Fruit fly (Drosophila melanogaster) whole organism, embryonic: ENCODE results near the gene CG4009.

ENCODE experiments used
- Aef1 ChIP-seq: fragments of 200-800 bp; sonication (Bioruptor generic); IDR thresholded peaks from 3 replicates; pipeline ENCODE4 v1.3.6; 2022; ENCODE audit warnings: missing biosample characterization, missing genetic modification characterization
- Bteb2 ChIP-seq: fragments of 200-800 bp; sonication (Bioruptor generic); optimal IDR thresholded peaks from 2 replicates; lab custom pipeline; 2016; ENCODE audit warnings: missing biosample characterization, missing genetic modification characterization
- C15 ChIP-seq: fragments of 200-800 bp; sonication (Bioruptor generic); IDR thresholded peaks from 3 replicates; pipeline ENCODE4 v1.3.6; 2022; ENCODE audit warnings: missing biosample characterization, missing genetic modification characterization
- CG11093 ChIP-seq: fragments of 200-800 bp; sonication (Bioruptor generic); IDR thresholded peaks from 3 replicates; pipeline ENCODE4 v1.3.6; 2022; ENCODE audit warnings: missing biosample characterization, missing genetic modification characterization
- CG11504 ChIP-seq: fragments of 200-800 bp; sonication (Bioruptor generic); optimal IDR thresholded peaks from 3 replicates; lab custom pipeline; 2019; ENCODE audit warnings: missing biosample characterization, mild to moderate bottlenecking, missing genetic modification characterization, moderate library complexity
- CG11695 ChIP-seq: fragments of 200-800 bp; sonication (Bioruptor generic); IDR thresholded peaks from 3 replicates; pipeline ENCODE4 v1.3.6; 2022; ENCODE audit warnings: missing biosample characterization, missing genetic modification characterization
- CG13424 ChIP-seq: fragments of 200-800 bp; sonication (Bioruptor generic); optimal IDR thresholded peaks from 2 replicates; lab custom pipeline; 2019; ENCODE audit warnings: missing biosample characterization, mild to moderate bottlenecking, missing genetic modification characterization, moderate library complexity
- CG13894 ChIP-seq: fragments of 200-800 bp; sonication (Bioruptor generic); optimal IDR thresholded peaks from 3 replicates; lab custom pipeline; 2018; ENCODE audit warnings: missing biosample characterization, mild to moderate bottlenecking, missing genetic modification characterization, moderate library complexity
- CG17359 ChIP-seq: fragments of 200-800 bp; sonication (Bioruptor generic); optimal IDR thresholded peaks from 3 replicates; lab custom pipeline; 2018; ENCODE audit warnings: missing biosample characterization, mild to moderate bottlenecking, missing genetic modification characterization, moderate library complexity
- CG17385 ChIP-seq: fragments of 200-800 bp; sonication (Bioruptor generic); optimal IDR thresholded peaks from 3 replicates; lab custom pipeline; 2018; ENCODE audit warnings: missing biosample characterization, mild to moderate bottlenecking, missing genetic modification characterization
- CG2199 ChIP-seq: fragments of 200-800 bp; sonication (Bioruptor generic); IDR thresholded peaks from 3 replicates; pipeline ENCODE4 v1.3.6; 2022; ENCODE audit warnings: missing biosample characterization, missing genetic modification characterization
- CG30403 ChIP-seq: fragments of 200-800 bp; sonication (Bioruptor generic); optimal IDR thresholded peaks from 3 replicates; lab custom pipeline; 2016; ENCODE audit warnings: missing biosample characterization, missing genetic modification characterization
- CG31365 ChIP-seq: fragments of 200-800 bp; sonication (Bioruptor generic); optimal IDR thresholded peaks from 2 replicates; lab custom pipeline; 2018; ENCODE audit warnings: missing biosample characterization, mild to moderate bottlenecking, missing genetic modification characterization
- CG42726 ChIP-seq: fragments of 200-800 bp; sonication (Bioruptor generic); IDR thresholded peaks from 2 replicates; pipeline ENCODE4 v1.3.6; 2022; ENCODE audit warnings: missing biosample characterization, missing genetic modification characterization; ENCODE audit not compliant: partially characterized antibody
- CG4854 ChIP-seq: fragments of 200-800 bp; sonication (Bioruptor generic); optimal IDR thresholded peaks from 2 replicates; lab custom pipeline; 2016; ENCODE audit warnings: missing biosample characterization, missing genetic modification characterization, inconsistent platforms
- CG6854 ChIP-seq: fragments of 200-800 bp; sonication (Bioruptor generic); optimal IDR thresholded peaks from 3 replicates; lab custom pipeline; 2017; ENCODE audit warnings: missing biosample characterization, mild to moderate bottlenecking, missing genetic modification characterization
- Dp ChIP-seq: fragments of 200-800 bp; sonication (Bioruptor generic); optimal IDR thresholded peaks from 2 replicates; lab custom pipeline; 2018; ENCODE audit warnings: missing biosample characterization, mild to moderate bottlenecking, missing genetic modification characterization, moderate library complexity
- Elba2 ChIP-seq: fragments of 200-800 bp; sonication (Bioruptor generic); optimal IDR thresholded peaks from 3 replicates; lab custom pipeline; 2016; ENCODE audit warnings: missing biosample characterization, missing genetic modification characterization
- GATAe ChIP-seq: fragments of 200-800 bp; sonication (Bioruptor generic); conservative IDR thresholded peaks from 2 replicates; pipeline ENCODE4 v1.3.6; 2022; ENCODE audit warnings: missing biosample characterization, missing genetic modification characterization
- Hmr ChIP-seq: fragments of 200-800 bp; sonication (Bioruptor generic); optimal IDR thresholded peaks from 3 replicates; lab custom pipeline; 2017; ENCODE audit warnings: mild to moderate bottlenecking, missing biosample characterization, missing genetic modification reagents, missing genetic modification characterization
- Meics ChIP-seq: fragments of 200-800 bp; sonication (Bioruptor generic); optimal IDR thresholded peaks from 2 replicates; lab custom pipeline; 2017; ENCODE audit warnings: missing biosample characterization, mild to moderate bottlenecking, missing genetic modification characterization
- Nf-YC ChIP-seq: fragments of 200-800 bp; optimal IDR thresholded peaks from 3 replicates; lab custom pipeline; 2019; ENCODE audit warnings: missing biosample characterization, mild to moderate bottlenecking, missing genetic modification characterization, moderate library complexity
- NfI ChIP-seq: fragments of 200-800 bp; sonication (Bioruptor generic); optimal IDR thresholded peaks from 3 replicates; lab custom pipeline; 2018; ENCODE audit warnings: missing biosample characterization, mild to moderate bottlenecking, missing genetic modification characterization, moderate library complexity
- Opbp ChIP-seq: fragments of 200-800 bp; sonication (Bioruptor generic); IDR thresholded peaks from 3 replicates; pipeline ENCODE4 v1.3.6; 2022; ENCODE audit warnings: missing biosample characterization, missing genetic modification characterization; ENCODE audit not compliant: partially characterized antibody
- PHDP ChIP-seq: fragments of 200-800 bp; sonication (Bioruptor generic); optimal IDR thresholded peaks from 3 replicates; lab custom pipeline; 2018; ENCODE audit warnings: missing biosample characterization, mild to moderate bottlenecking, missing genetic modification characterization, moderate library complexity
- Rfx ChIP-seq: fragments of 200-800 bp; sonication (Bioruptor generic); IDR thresholded peaks from 2 replicates; pipeline ENCODE4 v1.3.6; 2022; ENCODE audit warnings: missing biosample characterization, missing genetic modification characterization
- Six4 ChIP-seq: fragments of 200-800 bp; sonication (Bioruptor generic); optimal IDR thresholded peaks from 2 replicates; lab custom pipeline; 2016; ENCODE audit warnings: missing biosample characterization, missing genetic modification characterization
- Sox100B ChIP-seq: fragments of 200-800 bp; sonication (Bioruptor generic); optimal IDR thresholded peaks from 3 replicates; lab custom pipeline; 2018; ENCODE audit warnings: missing biosample characterization, mild to moderate bottlenecking, missing genetic modification characterization
- Taf1 ChIP-seq: fragments of 200-800 bp; sonication (Bioruptor generic); IDR thresholded peaks from 2 replicates; pipeline ENCODE4 v1.3.6; 2022; ENCODE audit warnings: missing biosample characterization, missing genetic modification characterization
- ash1 ChIP-seq: fragments of 200-800 bp; sonication (Bioruptor generic); optimal IDR thresholded peaks from 2 replicates; lab custom pipeline; 2018; ENCODE audit warnings: missing biosample characterization, mild to moderate bottlenecking, missing genetic modification characterization
- chm ChIP-seq: fragments of 200-800 bp; sonication (Bioruptor generic); IDR thresholded peaks from 2 replicates; pipeline ENCODE4 v1.3.6; 2022; ENCODE audit warnings: missing biosample characterization, missing genetic modification characterization
- crc ChIP-seq: fragments of 200-800 bp; sonication (Bioruptor generic); optimal IDR thresholded peaks from 2 replicates; lab custom pipeline; 2016; ENCODE audit warnings: missing biosample characterization, missing genetic modification characterization
- dimm ChIP-seq: fragments of 200-800 bp; sonication (Bioruptor generic); IDR thresholded peaks from 2 replicates; pipeline ENCODE4 v1.3.6; 2022; ENCODE audit warnings: missing biosample characterization, missing genetic modification characterization
- disco-r ChIP-seq: fragments of 200-800 bp; sonication (Bioruptor generic); optimal IDR thresholded peaks from 2 replicates; lab custom pipeline; 2016; ENCODE audit warnings: missing biosample characterization, missing genetic modification characterization
- dysf ChIP-seq: fragments of 200-800 bp; sonication (Bioruptor generic); IDR thresholded peaks from 3 replicates; pipeline ENCODE4 v1.3.6; 2022; ENCODE audit warnings: missing biosample characterization, missing genetic modification characterization
- emc ChIP-seq: fragments of 200-800 bp; sonication (Bioruptor generic); optimal IDR thresholded peaks from 2 replicates; lab custom pipeline; 2016; ENCODE audit warnings: missing biosample characterization, missing genetic modification characterization
- eyg ChIP-seq: fragments of 200-800 bp; sonication (Bioruptor generic); optimal IDR thresholded peaks from 3 replicates; lab custom pipeline; 2016; ENCODE audit warnings: missing biosample characterization, missing genetic modification characterization
- gem ChIP-seq: fragments of 200-800 bp; sonication (Bioruptor generic); optimal IDR thresholded peaks from 2 replicates; lab custom pipeline; 2019; ENCODE audit warnings: missing biosample characterization, mild to moderate bottlenecking, missing genetic modification characterization, moderate library complexity
- ind ChIP-seq: fragments of 200-800 bp; sonication (Bioruptor generic); optimal IDR thresholded peaks from 3 replicates; lab custom pipeline; 2016; ENCODE audit warnings: missing biosample characterization, missing genetic modification characterization
- odd ChIP-seq: fragments of 200-800 bp; sonication (Bioruptor generic); optimal IDR thresholded peaks from 2 replicates; lab custom pipeline; 2017; ENCODE audit warnings: missing biosample characterization, mild to moderate bottlenecking, missing genetic modification characterization
- pita ChIP-seq: fragments of 200-800 bp; sonication (Bioruptor generic); optimal IDR thresholded peaks from 2 replicates; lab custom pipeline; 2017; ENCODE audit warnings: missing biosample characterization, mild to moderate bottlenecking, missing genetic modification characterization
- repo ChIP-seq: fragments of 200-800 bp; sonication (Bioruptor generic); optimal IDR thresholded peaks from 2 replicates; lab custom pipeline; 2016; ENCODE audit warnings: missing biosample characterization, missing genetic modification characterization
- sc ChIP-seq, 3 experiments: fragments of >200 bp in 2 of 3; fragments of 200-800 bp in 1 of 3; sonication (Bioruptor generic) in 1 of 3; optimal IDR thresholded peaks; 2 replicates in 2 of 3; 3 replicates in 1 of 3; lab custom pipeline; 2017; ENCODE audit warnings: mild to moderate bottlenecking in 1 of 3, missing biosample characterization in 1 of 3, missing genetic modification characterization in 1 of 3, missing genetic modification reagents in 1 of 3
- seq ChIP-seq: fragments of 200-800 bp; sonication (Bioruptor generic); IDR thresholded peaks from 2 replicates; pipeline ENCODE4 v1.3.6; 2022; ENCODE audit warnings: missing biosample characterization, missing genetic modification characterization
- so ChIP-seq: fragments of 200-800 bp; sonication (Bioruptor generic); IDR thresholded peaks from 3 replicates; pipeline ENCODE4 v1.3.6; 2022; ENCODE audit warnings: missing biosample characterization, missing genetic modification characterization
- sr ChIP-seq: fragments of 200-800 bp; sonication (Bioruptor generic); IDR thresholded peaks from 3 replicates; pipeline ENCODE4 v1.3.6; 2022; ENCODE audit warnings: missing biosample characterization, missing genetic modification characterization
- stwl ChIP-seq: fragments of 200-800 bp; sonication (Bioruptor generic); optimal IDR thresholded peaks from 3 replicates; lab custom pipeline; 2018; ENCODE audit warnings: missing biosample characterization, mild to moderate bottlenecking, missing genetic modification characterization, moderate library complexity
- tll ChIP-seq, 2 experiments: fragments of 200-800 bp in 1 of 2; fragments of >200 bp in 1 of 2; sonication (Bioruptor generic) in 1 of 2; optimal IDR thresholded peaks; 2 replicates each; lab custom pipeline; 2017 to 2019; ENCODE audit warnings: missing biosample characterization in 2 of 2, missing genetic modification characterization in 2 of 2, mild to moderate bottlenecking in 1 of 2, moderate library complexity in 1 of 2
- trh ChIP-seq: fragments of 200-800 bp; sonication (Bioruptor generic); optimal IDR thresholded peaks from 2 replicates; lab custom pipeline; 2016; ENCODE audit warnings: missing biosample characterization, missing genetic modification characterization
- zen ChIP-seq: fragments of 200-800 bp; sonication (Bioruptor generic); optimal IDR thresholded peaks from 3 replicates; lab custom pipeline; 2018; ENCODE audit warnings: missing biosample characterization, mild to moderate bottlenecking, missing genetic modification characterization, moderate library complexity

Gene CG4009

DNA sequence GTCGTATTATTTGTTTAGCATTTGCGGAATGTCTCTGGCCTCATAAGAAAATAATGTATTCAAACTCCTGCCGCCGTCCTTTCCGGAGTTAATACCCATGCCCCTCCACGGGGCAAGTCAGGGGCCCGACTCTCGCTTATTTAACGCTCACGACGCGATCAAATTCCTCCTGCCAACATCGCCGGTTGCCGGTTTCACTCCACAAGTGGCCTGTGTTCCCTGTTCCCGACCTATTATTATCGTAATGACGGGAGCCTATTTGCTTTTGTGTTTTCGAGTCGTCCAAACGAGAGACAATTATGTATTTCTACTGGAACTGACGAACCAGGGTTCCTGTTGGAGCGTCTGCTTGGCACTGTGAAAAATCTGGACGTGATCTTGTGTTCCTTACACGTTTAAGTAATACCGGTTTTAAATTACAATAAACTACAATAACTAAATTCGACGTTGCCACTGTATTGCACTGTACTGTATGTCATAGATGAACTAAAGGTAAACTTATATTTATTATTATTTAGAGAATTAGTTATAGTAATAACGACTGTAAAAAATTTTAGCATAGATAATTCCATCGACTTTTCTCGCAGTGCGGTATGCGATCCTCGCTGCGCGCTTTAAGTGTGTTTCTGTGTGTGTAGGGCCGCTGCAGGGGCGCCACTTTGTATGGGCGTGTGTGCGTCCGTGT is 16.8 kb upstream of the CG4009 start (continued):
- TF ChIP-seq chm (GFP tag; lab: Robert Waterston, UW) (no peak), GATAe (GFP tag; lab: Robert Waterston, UW) (no peak), CG17359 (no peak), crc (no peak), dimm (GFP tag; lab: Robert Waterston, UW) (no peak), Aef1 (GFP tag; lab: Robert Waterston, UW) (no peak), CG13424 (tag; lab: Kevin White, UChicago) (peak; percentile 33), odd (GFP tag; lab: Kevin White, UChicago) (peak; percentile 11), PHDP (no peak), Nf-YC (tag; lab: Kevin White, UChicago) (no peak), disco-r (no peak), zen (tag; lab: Kevin White, UChicago) (peak; percentile 72), so (GFP tag; lab: Robert Waterston, UW) (no peak), seq (GFP tag; lab: Robert Waterston, UW) (no peak), Six4 (GFP tag; lab: Kevin White, UChicago) (no peak), Elba2 (GFP tag; lab: Kevin White, UChicago) (no peak), trh (no peak), CG6854 (GFP tag; lab: Kevin White, UChicago) (no peak), NfI (GFP tag; lab: Kevin White, UChicago) (no peak), Taf1 (GFP tag; lab: Robert Waterston, UW) (no peak), CG11504 (tag; lab: Kevin White, UChicago) (peak; percentile 16), Rfx (no peak), CG11695 (GFP tag; lab: Robert Waterston, UW) (peak; percentile 18; the same call in 1 of the 3 replicates), Dp (GFP tag; lab: Kevin White, UChicago) (no peak), ind (GFP tag; lab: Kevin White, UChicago) (no peak), Sox100B (GFP tag; lab: Kevin White, UChicago) (no peak), gem (tag; lab: Kevin White, UChicago) (peak; percentile 75), ash1 (GFP tag; lab: Kevin White, UChicago) (no peak), CG42726 (GFP tag; lab: Robert Waterston, UW) (no peak), Meics (GFP tag; lab: Kevin White, UChicago) (no peak), C15 (GFP tag; lab: Robert Waterston, UW) (no peak), Opbp (GFP tag; lab: Robert Waterston, UW) (no peak), stwl (tag; lab: Kevin White, UChicago) (no peak), dysf (GFP tag; lab: Robert Waterston, UW) (no peak), Bteb2 (GFP tag; lab: Kevin White, UChicago) (no peak), repo (GFP tag; lab: Kevin White, UChicago) (no peak), sc (optimal IDR thresholded peaks at IDR 0.05; lab: Kevin White, UChicago) (no peak), sc (GFP tag; optimal IDR thresholded peaks at IDR 0.05; lab: Kevin White, UChicago) (no peak), CG11093 (peak; percentile 62; the same call in 1 of the 3 replicates), CG2199 (GFP tag; lab: Robert Waterston, UW) (peak; percentile 65; the same call in 1 of the 3 replicates), sr (GFP tag; lab: Robert Waterston, UW) (no peak), tll (GFP tag; optimal IDR thresholded peaks at IDR 0.05; lab: Kevin White, UChicago) (no peak), pita (GFP tag; lab: Kevin White, UChicago) (no peak), Hmr (GFP tag; lab: Kevin White, UChicago) (no peak), CG13894 (tag; lab: Kevin White, UChicago) (no peak), CG30403 (peak; percentile 39), CG31365 (no peak), emc (no peak), eyg (GFP tag; lab: Kevin White, UChicago) (no peak), CG17385 (peak; percentile 2), CG4854 (GFP tag; lab: Kevin White, UChicago) (no peak)
